Fruit fly (Drosophila melanogaster) whole organism, embryonic: ENCODE results near the gene CG42538.

ENCODE experiments used
- Awh ChIP-seq: fragments of 200-800 bp; sonication (Bioruptor generic); IDR thresholded peaks from 2 replicates; pipeline ENCODE4, ENCODE4 v1.3.6; 2022; ENCODE audit warnings: missing biosample characterization, missing genetic modification characterization
- B-H2 ChIP-seq: fragments of 200-800 bp; sonication (Bioruptor generic); optimal IDR thresholded peaks from 2 replicates; lab custom pipeline; 2018; ENCODE audit warnings: missing biosample characterization, mild to moderate bottlenecking, missing genetic modification characterization
- Bgb ChIP-seq: fragments of 200-800 bp; sonication (Bioruptor generic); IDR thresholded peaks from 2 replicates; pipeline ENCODE4 v1.3.6; 2022; ENCODE audit warnings: missing biosample characterization, missing genetic modification characterization; ENCODE audit not compliant: partially characterized antibody
- CG1024 ChIP-seq: fragments of 200-800 bp; sonication (Bioruptor generic); IDR thresholded peaks from 2 replicates; pipeline ENCODE4 v1.3.6; 2022; ENCODE audit warnings: missing biosample characterization, missing genetic modification characterization
- CG12659 ChIP-seq: fragments of 200-800 bp; sonication (Bioruptor generic); optimal IDR thresholded peaks from 3 replicates; lab custom pipeline; 2017; ENCODE audit warnings: mild to moderate bottlenecking, missing biosample characterization, missing genetic modification reagents, missing genetic modification characterization
- CG14965 ChIP-seq: fragments of 200-800 bp; sonication (Bioruptor generic); optimal IDR thresholded peaks from 2 replicates; lab custom pipeline; 2016; ENCODE audit warnings: missing biosample characterization, missing genetic modification characterization, borderline replicate concordance
- CG16815 ChIP-seq: fragments of 200-800 bp; sonication (Bioruptor generic); optimal IDR thresholded peaks from 3 replicates; lab custom pipeline; 2017; ENCODE audit warnings: missing biosample characterization, mild to moderate bottlenecking, missing genetic modification characterization
- CG2116 ChIP-seq: fragments of 200-800 bp; sonication (Bioruptor generic); optimal IDR thresholded peaks from 3 replicates; lab custom pipeline; 2018; ENCODE audit warnings: missing biosample characterization, mild to moderate bottlenecking, missing genetic modification characterization
- CG43689 ChIP-seq: fragments of 200-800 bp; sonication (Bioruptor generic); IDR thresholded peaks from 2 replicates; pipeline ENCODE4 v1.3.6; 2022; ENCODE audit warnings: missing biosample characterization, missing genetic modification characterization
- CG4424 ChIP-seq: fragments of 200-800 bp; sonication (Bioruptor generic); optimal IDR thresholded peaks from 3 replicates; lab custom pipeline; 2016; ENCODE audit warnings: missing biosample characterization, missing genetic modification characterization
- CG4730 ChIP-seq: fragments of 200-800 bp; sonication (Bioruptor generic); IDR thresholded peaks from 2 replicates; pipeline ENCODE4 v1.3.6; 2022; ENCODE audit warnings: missing biosample characterization, missing genetic modification characterization
- CG6689 ChIP-seq: fragments of 200-800 bp; sonication (Bioruptor generic); IDR thresholded peaks from 2 replicates; pipeline ENCODE4 v1.3.6; 2022; ENCODE audit warnings: missing biosample characterization, missing genetic modification characterization
- CG6765 ChIP-seq: fragments of 200-800 bp; sonication (Bioruptor generic); optimal IDR thresholded peaks from 3 replicates; lab custom pipeline; 2017; ENCODE audit warnings: missing biosample characterization, mild to moderate bottlenecking, missing genetic modification characterization
- CG8359 ChIP-seq: fragments of 200-800 bp; sonication (Bioruptor generic); optimal IDR thresholded peaks from 2 replicates; lab custom pipeline; 2017; ENCODE audit warnings: missing biosample characterization, mild to moderate bottlenecking, missing genetic modification characterization, borderline replicate concordance
- CG9609 ChIP-seq: fragments of 200-800 bp; sonication (Bioruptor generic); optimal IDR thresholded peaks from 3 replicates; lab custom pipeline; 2016; ENCODE audit warnings: missing biosample characterization, missing genetic modification characterization
- CG9817 ChIP-seq: fragments of 200-800 bp; sonication (Bioruptor generic); optimal IDR thresholded peaks from 2 replicates; lab custom pipeline; 2018; ENCODE audit warnings: missing biosample characterization, mild to moderate bottlenecking, missing genetic modification characterization, moderate library complexity
- CHES-1-like ChIP-seq: fragments of 200-800 bp; sonication (Bioruptor generic); optimal IDR thresholded peaks from 2 replicates; lab custom pipeline; 2016; ENCODE audit warnings: missing biosample characterization, missing genetic modification characterization
- Camta ChIP-seq: fragments of 200-800 bp; sonication (Bioruptor generic); optimal IDR thresholded peaks from 2 replicates; lab custom pipeline; 2016; ENCODE audit warnings: missing biosample characterization, missing genetic modification characterization
- D19A ChIP-seq: fragments of 200-800 bp; optimal IDR thresholded peaks from 3 replicates; lab custom pipeline; 2019; ENCODE audit warnings: missing biosample characterization, mild to moderate bottlenecking, missing genetic modification characterization, moderate library complexity
- Deaf1 ChIP-seq: fragments of 200-800 bp; optimal IDR thresholded peaks from 3 replicates; lab custom pipeline; 2019; ENCODE audit warnings: missing biosample characterization, mild to moderate bottlenecking, missing genetic modification characterization, moderate library complexity
- Dip2 ChIP-seq: fragments of 200-800 bp; sonication (Bioruptor generic); IDR thresholded peaks from 2 replicates; pipeline ENCODE4 v1.3.6; 2022; ENCODE audit warnings: missing biosample characterization, missing genetic modification characterization
- Dp ChIP-seq: fragments of 200-800 bp; sonication (Bioruptor generic); optimal IDR thresholded peaks from 2 replicates; lab custom pipeline; 2018; ENCODE audit warnings: missing biosample characterization, mild to moderate bottlenecking, missing genetic modification characterization, moderate library complexity
- ERR ChIP-seq: fragments of 200-800 bp; sonication (Bioruptor generic); optimal IDR thresholded peaks from 2 replicates; lab custom pipeline; 2016; ENCODE audit warnings: missing biosample characterization, missing genetic modification characterization
- HHEX ChIP-seq: fragments of 200-800 bp; sonication (Bioruptor generic); optimal IDR thresholded peaks from 3 replicates; lab custom pipeline; 2017; ENCODE audit warnings: missing biosample characterization, mild to moderate bottlenecking, missing genetic modification characterization, missing genetic modification reagents
- Lhr ChIP-seq: fragments of 200-800 bp; sonication (Bioruptor generic); optimal IDR thresholded peaks from 3 replicates; lab custom pipeline; 2017; ENCODE audit warnings: mild to moderate bottlenecking, missing biosample characterization, missing genetic modification reagents, missing genetic modification characterization
- Mes4 ChIP-seq: fragments of 200-800 bp; sonication (Bioruptor generic); optimal IDR thresholded peaks from 2 replicates; lab custom pipeline; 2016; ENCODE audit warnings: missing biosample characterization, missing genetic modification characterization
- NC2β ChIP-seq: fragments of 200-800 bp; sonication (Bioruptor generic); optimal IDR thresholded peaks from 2 replicates; lab custom pipeline; 2016; ENCODE audit warnings: missing biosample characterization, missing genetic modification characterization
- Nf-YA ChIP-seq: fragments of 200-800 bp; sonication (Bioruptor generic); IDR thresholded peaks from 2 replicates; pipeline ENCODE4 v1.3.6; 2022; ENCODE audit warnings: missing biosample characterization, missing genetic modification characterization
- Oaz ChIP-seq: fragments of 200-800 bp; sonication (Bioruptor generic); IDR thresholded peaks from 2 replicates; pipeline ENCODE4 v1.3.6; 2022; ENCODE audit warnings: missing biosample characterization, missing genetic modification characterization
- Poxn ChIP-seq: fragments of 200-800 bp; sonication (Bioruptor generic); IDR thresholded peaks from 2 replicates; pipeline ENCODE4 v1.3.6; 2022; ENCODE audit warnings: missing biosample characterization, missing genetic modification characterization
- Stat92E ChIP-seq, 3 experiments: fragments of >200 bp in 2 of 3; fragments of 200-800 bp in 1 of 3; sonication (Bioruptor generic) in 1 of 3; optimal IDR thresholded peaks; 2 replicates each; lab custom pipeline; 2017 to 2019; ENCODE audit warnings: missing biosample characterization in 3 of 3, missing genetic modification characterization in 3 of 3, mild to moderate bottlenecking in 1 of 3, moderate library complexity in 1 of 3
- Taf1 ChIP-seq: fragments of 200-800 bp; sonication (Bioruptor generic); IDR thresholded peaks from 2 replicates; pipeline ENCODE4 v1.3.6; 2022; ENCODE audit warnings: missing biosample characterization, missing genetic modification characterization
- Tbp ChIP-seq: fragments of >200 bp; optimal IDR thresholded peaks from 2 replicates; lab custom pipeline; 2018; ENCODE audit warnings: missing biosample characterization, missing genetic modification characterization
- bab2 ChIP-seq: fragments of 200-800 bp; sonication (Bioruptor generic); optimal IDR thresholded peaks from 2 replicates; lab custom pipeline; 2016; ENCODE audit warnings: missing biosample characterization, missing genetic modification characterization
- caup ChIP-seq: fragments of 200-800 bp; sonication (Bioruptor generic); optimal IDR thresholded peaks from 3 replicates; lab custom pipeline; 2017; ENCODE audit warnings: missing biosample characterization, mild to moderate bottlenecking, missing genetic modification characterization, moderate library complexity; ENCODE audit not compliant: severe bottlenecking
- crc ChIP-seq: fragments of 200-800 bp; sonication (Bioruptor generic); optimal IDR thresholded peaks from 2 replicates; lab custom pipeline; 2016; ENCODE audit warnings: missing biosample characterization, missing genetic modification characterization
- ems ChIP-seq: fragments of 200-800 bp; sonication (Bioruptor generic); optimal IDR thresholded peaks from 3 replicates; lab custom pipeline; 2016; ENCODE audit warnings: missing biosample characterization, missing genetic modification characterization
- fd64A ChIP-seq: fragments of 200-800 bp; sonication (Bioruptor generic); optimal IDR thresholded peaks from 3 replicates; lab custom pipeline; 2018; ENCODE audit warnings: missing biosample characterization, mild to moderate bottlenecking, missing genetic modification characterization
- fu2 ChIP-seq: fragments of 200-800 bp; sonication (Bioruptor generic); optimal IDR thresholded peaks from 2 replicates; lab custom pipeline; 2016; ENCODE audit warnings: missing biosample characterization, missing genetic modification characterization
- gem ChIP-seq: fragments of 200-800 bp; sonication (Bioruptor generic); optimal IDR thresholded peaks from 2 replicates; lab custom pipeline; 2019; ENCODE audit warnings: missing biosample characterization, mild to moderate bottlenecking, missing genetic modification characterization, moderate library complexity
- hkb ChIP-seq, 2 experiments: fragments of 200-800 bp in 1 of 2; fragments of >200 bp in 1 of 2; sonication (Bioruptor generic) in 1 of 2; IDR thresholded peaks in 1 of 2; optimal IDR thresholded peaks in 1 of 2; 2 replicates each; pipeline versions ENCODE4 v1.3.6 to Lab custom; 2017 to 2022; ENCODE audit warnings: missing biosample characterization in 1 of 2, missing genetic modification characterization in 1 of 2
- phol ChIP-seq: fragments of 200-800 bp; sonication (Bioruptor generic); optimal IDR thresholded peaks from 3 replicates; lab custom pipeline; 2018; ENCODE audit warnings: missing biosample characterization, mild to moderate bottlenecking, missing genetic modification characterization, moderate library complexity
- pum ChIP-seq: fragments of 200-800 bp; sonication (Bioruptor generic); optimal IDR thresholded peaks from 2 replicates; lab custom pipeline; 2016; ENCODE audit warnings: missing biosample characterization, missing genetic modification characterization
- pzg ChIP-seq: fragments of 200-800 bp; sonication (Bioruptor generic); optimal IDR thresholded peaks from 3 replicates; lab custom pipeline; 2018; ENCODE audit warnings: missing biosample characterization, mild to moderate bottlenecking, missing genetic modification characterization, moderate library complexity
- repo ChIP-seq: fragments of 200-800 bp; sonication (Bioruptor generic); optimal IDR thresholded peaks from 2 replicates; lab custom pipeline; 2016; ENCODE audit warnings: missing biosample characterization, missing genetic modification characterization
- salm ChIP-seq: fragments of 200-800 bp; sonication (Bioruptor generic); optimal IDR thresholded peaks from 2 replicates; lab custom pipeline; 2018; ENCODE audit warnings: missing biosample characterization, mild to moderate bottlenecking, missing genetic modification characterization
- sima ChIP-seq: fragments of 200-800 bp; sonication (Bioruptor generic); optimal IDR thresholded peaks from 2 replicates; lab custom pipeline; 2016; ENCODE audit warnings: missing biosample characterization, missing genetic modification characterization
- slbo ChIP-seq: fragments of 200-800 bp; sonication (Bioruptor generic); IDR thresholded peaks from 2 replicates; pipeline ENCODE4 v1.3.6; 2022; ENCODE audit warnings: missing biosample characterization, missing genetic modification characterization
- tup ChIP-seq: fragments of 200-800 bp; sonication (Bioruptor generic); optimal IDR thresholded peaks from 2 replicates; lab custom pipeline; 2016; ENCODE audit warnings: missing biosample characterization, mild to moderate bottlenecking, missing genetic modification characterization, moderate library complexity
- z ChIP-seq: fragments of 200-800 bp; sonication (Bioruptor generic); IDR thresholded peaks from 3 replicates; pipeline ENCODE4 v1.3.6; 2022; ENCODE audit warnings: missing biosample characterization, missing genetic modification characterization

CG42538 gene

dm6 chr3L:16054095-16054494, 19.8 kb downstream of the CG42538 start (continued):
- TF ChIP-seq CG16815 (GFP tag; lab: Kevin White, UChicago) (no peak), Tbp (GFP tag; lab: Kevin White, UChicago) (no peak), Dp (GFP tag; lab: Kevin White, UChicago) (no peak), pum (GFP tag; lab: Kevin White, UChicago) (no peak), CG8359 (no peak), CG43689 (GFP tag; lab: Robert Waterston, UW) (no peak), CG1024 (GFP tag; lab: Robert Waterston, UW) (0 out of 2 replicates have a peak, but pooled peaks have one; percentile 21), Poxn (GFP tag; lab: Robert Waterston, UW) (no peak), CG6765 (GFP tag; lab: Kevin White, UChicago) (no peak), CG9817 (tag; lab: Kevin White, UChicago) (no peak), HHEX (peak; percentile 14), crc (no peak), ems (GFP tag; lab: Kevin White, UChicago) (no peak), caup (GFP tag; lab: Kevin White, UChicago) (peak; percentile 13), Awh (GFP tag; lab: Robert Waterston, UW) (no peak), z (no peak), CG14965 (GFP tag; lab: Kevin White, UChicago) (no peak), NC2β (no peak), CHES-1-like (GFP tag; lab: Kevin White, UChicago) (no peak), Oaz (GFP tag; lab: Robert Waterston, UW) (no peak), Stat92E (GFP tag; optimal IDR thresholded peaks at IDR 0.05; lab: Kevin White, UChicago) (no peak), sima (GFP tag; lab: Kevin White, UChicago) (no peak), CG9609 (no peak), phol (tag; lab: Kevin White, UChicago) (peak; percentile 68)

dm6 chr3L:16056101-16056891, 22.0 kb downstream of the CG42538 start:
- TF ChIP-seq CG4730 (no peak), Mes4 (no peak), repo (GFP tag; lab: Kevin White, UChicago) (no peak), slbo (no peak), salm (tag; lab: Kevin White, UChicago) (no peak), Dip2 (GFP tag; lab: Robert Waterston, UW) (no peak), pzg (GFP tag; lab: Kevin White, UChicago) (no peak), gem (tag; lab: Kevin White, UChicago) (peak; percentile 50), CG6689 (GFP tag; lab: Robert Waterston, UW) (no peak), fu2 (GFP tag; lab: Kevin White, UChicago) (no peak), CG4424 (GFP tag; lab: Kevin White, UChicago) (peak; percentile 11), fd64A (peak; percentile 56), B-H2 (GFP tag; lab: Kevin White, UChicago) (no peak), Lhr (GFP tag; lab: Kevin White, UChicago) (peak; percentile 3), Camta (GFP tag; lab: Kevin White, UChicago) (no peak), hkb (optimal IDR thresholded peaks at IDR 0.05; lab: Kevin White, UChicago) (no peak), hkb (GFP tag; IDR thresholded peaks at IDR 0.05; lab: Robert Waterston, UW) (no peak), Deaf1 (tag; lab: Kevin White, UChicago) (no peak), phol (tag; lab: Kevin White, UChicago) (no peak), tup (GFP tag; lab: Kevin White, UChicago) (no peak), CG2116 (GFP tag; lab: Kevin White, UChicago) (no peak), D19A (peak; percentile 8), Nf-YA (GFP tag; lab: Robert Waterston, UW) (no peak), ERR (GFP tag; lab: Kevin White, UChicago) (no peak), CG12659 (no peak), Bgb (GFP tag; lab: Robert Waterston, UW) (no peak), Taf1 (GFP tag; lab: Robert Waterston, UW) (no peak), bab2 (peak; percentile 2)
